Fruit fly (Drosophila melanogaster): ENCODE measurements around the gene Usp32.
A peak's percentile ranks its signal among the peaks of the same experiment; 100 is the strongest.

Gene Usp32

DNA sequence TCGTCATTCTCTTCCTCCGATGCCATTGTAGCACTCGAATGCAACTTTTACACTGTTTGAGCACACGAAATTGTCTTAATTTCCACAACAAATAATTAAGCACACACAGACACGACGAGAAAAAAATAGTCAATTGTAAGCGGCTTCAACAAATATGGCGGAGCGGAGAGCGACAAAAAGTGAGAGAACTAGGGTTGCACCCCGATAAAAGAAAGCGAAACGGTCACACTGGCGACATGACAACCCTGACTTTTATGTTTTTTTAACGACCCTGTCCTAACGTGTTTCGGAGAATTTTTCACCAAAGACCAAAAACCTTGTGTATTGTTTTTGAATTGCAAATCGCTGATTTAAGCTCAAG, 39.1 kb downstream of the Usp32 start, which contains the start of the genes Mi-2 and Prp3 (continued):
- TF ChIP-seq Chrac-16 (GFP tag; optimal IDR thresholded peaks at IDR 0.05), result no peak
- TF ChIP-seq bab2 (GFP tag; optimal IDR thresholded peaks at IDR 0.05), result no peak
- TF ChIP-seq phol (tag; optimal IDR thresholded peaks at IDR 0.05), result peak; percentile 99
- TF ChIP-seq CG8359 (GFP tag; optimal IDR thresholded peaks at IDR 0.05; ENCODE audit: borderline replicate concordance), result no peak
- TF ChIP-seq Fer3 (tag; optimal IDR thresholded peaks at IDR 0.05), result peak; percentile 24
- peak; percentile 71 for TF ChIP-seq CG8924 (tag; optimal IDR thresholded peaks at IDR 0.05)
- no peak for TF ChIP-seq wor (GFP tag; IDR thresholded peaks at IDR 0.05)
- TF ChIP-seq Xrp1 (GFP tag; IDR thresholded peaks at IDR 0.05), result no peak
- peak; percentile 15 for TF ChIP-seq Nf-YC (tag; optimal IDR thresholded peaks at IDR 0.05)
- no peak for TF ChIP-seq CG13894 (tag; optimal IDR thresholded peaks at IDR 0.05)
- no peak for TF ChIP-seq salm (tag; optimal IDR thresholded peaks at IDR 0.05)
- TF ChIP-seq Sry-δ (GFP tag; optimal IDR thresholded peaks at IDR 0.05), result peak; percentile 68
- TF ChIP-seq Dek (tag; optimal IDR thresholded peaks at IDR 0.05), result peak; percentile 8
- TF ChIP-seq Bteb2 (GFP tag; optimal IDR thresholded peaks at IDR 0.05), result peak; percentile 29
- TF ChIP-seq ci (GFP tag; IDR thresholded peaks at IDR 0.05), result peak; percentile 68
- peak; percentile 24 for TF ChIP-seq CG30020 (tag; optimal IDR thresholded peaks at IDR 0.05)
- peak; percentile 88 for TF ChIP-seq CG7928 (GFP tag; optimal IDR thresholded peaks at IDR 0.05)
- TF ChIP-seq pan (optimal IDR thresholded peaks at IDR 0.05), result no peak
- TF ChIP-seq pan (GFP tag; optimal IDR thresholded peaks at IDR 0.05 in 1 of 2, IDR thresholded peaks at IDR 0.05 in 1 of 2), result no peak
- peak; percentile 81 for TF ChIP-seq MESR4 (GFP tag; optimal IDR thresholded peaks at IDR 0.05)
- peak; percentile 37; the same call in 1 of the 2 replicates for TF ChIP-seq amos (GFP tag; IDR thresholded peaks at IDR 0.05; ENCODE audit: partially characterized antibody)
- TF ChIP-seq Doc2 (GFP tag; IDR thresholded peaks at IDR 0.05), result no peak
- peak; percentile 3 for TF ChIP-seq CG13624 (GFP tag; optimal IDR thresholded peaks at IDR 0.05)
- TF ChIP-seq nom (GFP tag; optimal IDR thresholded peaks at IDR 0.05), result peak; percentile 70
- peak in 1 of 2 experiments; percentile 38 for TF ChIP-seq insv (GFP tag; optimal IDR thresholded peaks at IDR 0.05)
- TF ChIP-seq ewg (GFP tag; optimal IDR thresholded peaks at IDR 0.05), result peak; percentile 7
- no peak for TF ChIP-seq Ravus (GFP tag; IDR thresholded peaks at IDR 0.05)
- TF ChIP-seq ttk (GFP tag; IDR thresholded peaks at IDR 0.05), result no peak
- no peak for TF ChIP-seq twi (tag; optimal IDR thresholded peaks at IDR 0.05)
- peak; percentile 28 for TF ChIP-seq Xbp1 (GFP tag; optimal IDR thresholded peaks at IDR 0.05)
- TF ChIP-seq fd102C (GFP tag; optimal IDR thresholded peaks at IDR 0.05), result no peak
- TF ChIP-seq CG12391 (tag; optimal IDR thresholded peaks at IDR 0.05), result peak; percentile 34
- TF ChIP-seq nerfin-2 (GFP tag; IDR thresholded peaks at IDR 0.05; ENCODE audit: partially characterized antibody), result no peak
- no peak for TF ChIP-seq so (GFP tag; IDR thresholded peaks at IDR 0.05)
- no peak for TF ChIP-seq NK7.1 (GFP tag; optimal IDR thresholded peaks at IDR 0.05)
- peak; percentile 21 for TF ChIP-seq Hsf (GFP tag; optimal IDR thresholded peaks at IDR 0.05)
- TF ChIP-seq Usf (GFP tag; optimal IDR thresholded peaks at IDR 0.05), result no peak
- peak; percentile 52 for TF ChIP-seq NC2β (GFP tag; optimal IDR thresholded peaks at IDR 0.05)
- TF ChIP-seq CG12659 (GFP tag; optimal IDR thresholded peaks at IDR 0.05), result peak; percentile 88
- no peak for TF ChIP-seq pita (GFP tag; optimal IDR thresholded peaks at IDR 0.05)
- peak; percentile 57 for TF ChIP-seq CG14710 (tag; optimal IDR thresholded peaks at IDR 0.05)
- no peak for TF ChIP-seq CG17802 (tag; optimal IDR thresholded peaks at IDR 0.05)
- peak; percentile 69 for TF ChIP-seq HmgZ (tag; optimal IDR thresholded peaks at IDR 0.05)
- TF ChIP-seq ftz-f1 (GFP tag; optimal IDR thresholded peaks at IDR 0.05), result peak; percentile 93
- TF ChIP-seq zfh1 (GFP tag; IDR thresholded peaks at IDR 0.05), result peak; percentile 48; the same call in 1 of the 3 replicates
- peak; percentile 20; the same call in 1 of the 2 replicates for TF ChIP-seq CG9932 (GFP tag; IDR thresholded peaks at IDR 0.05)
- no peak for TF ChIP-seq Adf1 (GFP tag; IDR thresholded peaks at IDR 0.05)
- TF ChIP-seq CG17829 (tag; optimal IDR thresholded peaks at IDR 0.05), result peak; percentile 27
- TF ChIP-seq Scr (GFP tag; IDR thresholded peaks at IDR 0.05; ENCODE audit: partially characterized antibody), result peak; percentile 14; the same call in 1 of the 2 replicates
- no peak for TF ChIP-seq CG6689 (GFP tag; IDR thresholded peaks at IDR 0.05)
- TF ChIP-seq NFAT (GFP tag; IDR thresholded peaks at IDR 0.05), result 0 out of 2 replicates have a peak, but pooled peaks have one; percentile 20

All from whole organism, embryonic.